Fruit fly (Drosophila melanogaster): ENCODE measurements around the gene Brr2.
A peak's percentile ranks its signal among the peaks of the same experiment; 100 is the strongest.

The Brr2 gene

dm6 chr3L:15956448-15957010 is 11.1 kb downstream of the Brr2 start, which contains the start of gene elgi (continued):
- TF ChIP-seq Hr78 (GFP tag; optimal IDR thresholded peaks at IDR 0.05) = no peak
- TF ChIP-seq CG10209 (GFP tag; optimal IDR thresholded peaks at IDR 0.05) = peak; percentile 29
- no peak for TF ChIP-seq dimm (GFP tag; IDR thresholded peaks at IDR 0.05)
- TF ChIP-seq CG14710 (tag; optimal IDR thresholded peaks at IDR 0.05) = peak; percentile 35
- no peak for TF ChIP-seq kah (GFP tag; optimal IDR thresholded peaks at IDR 0.05)
- no peak for TF ChIP-seq ap (GFP tag; IDR thresholded peaks at IDR 0.05)
- TF ChIP-seq CG1792 (GFP tag; optimal IDR thresholded peaks at IDR 0.05) = peak; percentile 64
- TF ChIP-seq kni (GFP tag; optimal IDR thresholded peaks at IDR 0.05) = no peak
- peak; percentile 47 for TF ChIP-seq CG12391 (tag; optimal IDR thresholded peaks at IDR 0.05)
- TF ChIP-seq Max (GFP tag; optimal IDR thresholded peaks at IDR 0.05) = peak; percentile 43
- peak; percentile 32 for TF ChIP-seq sima (GFP tag; optimal IDR thresholded peaks at IDR 0.05)
- TF ChIP-seq CG3847 (GFP tag; IDR thresholded peaks at IDR 0.05) = peak; percentile 77
- TF ChIP-seq CG11085 (GFP tag; IDR thresholded peaks at IDR 0.05) = peak; percentile 41; the same call in 1 of the 2 replicates
- TF ChIP-seq CG3163 (GFP tag; optimal IDR thresholded peaks at IDR 0.05) = peak; percentile 51
- TF ChIP-seq tap (tag; optimal IDR thresholded peaks at IDR 0.05) = no peak
- TF ChIP-seq CG13775 (GFP tag; optimal IDR thresholded peaks at IDR 0.05) = peak; percentile 23
- TF ChIP-seq Opbp (GFP tag; IDR thresholded peaks at IDR 0.05; ENCODE audit: partially characterized antibody) = 0 out of 3 replicates have a peak, but pooled peaks have one; percentile 18
- peak; percentile 30; the same call in 1 of the 2 replicates for TF ChIP-seq unc-4 (GFP tag; IDR thresholded peaks at IDR 0.05; ENCODE audit: partially characterized antibody)
- no peak for TF ChIP-seq yki (optimal IDR thresholded peaks at IDR 0.05)
- TF ChIP-seq Hr39 (optimal IDR thresholded peaks at IDR 0.05) = no peak
- peak; percentile 38 for TF ChIP-seq tup (GFP tag; optimal IDR thresholded peaks at IDR 0.05)
- TF ChIP-seq CG34422 (GFP tag; IDR thresholded peaks at IDR 0.05) = peak; percentile 46; the same call in 1 of the 3 replicates
- TF ChIP-seq slbo (GFP tag; IDR thresholded peaks at IDR 0.05) = peak; percentile 90
- TF ChIP-seq exex (tag; optimal IDR thresholded peaks at IDR 0.05) = no peak
- TF ChIP-seq trem (tag; optimal IDR thresholded peaks at IDR 0.05) = peak; percentile 18
- TF ChIP-seq CG11696 (GFP tag; IDR thresholded peaks at IDR 0.05) = no peak
- TF ChIP-seq Sry-δ (GFP tag; optimal IDR thresholded peaks at IDR 0.05) = peak; percentile 39
- peak; percentile 70 for TF ChIP-seq CG3995 (GFP tag; optimal IDR thresholded peaks at IDR 0.05)
- TF ChIP-seq Meics (GFP tag; optimal IDR thresholded peaks at IDR 0.05) = peak; percentile 41
- TF ChIP-seq CG30020 (tag; optimal IDR thresholded peaks at IDR 0.05) = peak; percentile 24
- peak; percentile 39 for TF ChIP-seq unpg (GFP tag; optimal IDR thresholded peaks at IDR 0.05)
- peak; percentile 41 for TF ChIP-seq grau (tag; optimal IDR thresholded peaks at IDR 0.05)
- TF ChIP-seq CG18764 (GFP tag; optimal IDR thresholded peaks at IDR 0.05) = peak; percentile 37
- TF ChIP-seq HmgD (GFP tag; optimal IDR thresholded peaks at IDR 0.05) = peak; percentile 63
- peak; percentile 60 for TF ChIP-seq her (GFP tag; optimal IDR thresholded peaks at IDR 0.05)
- peak; percentile 52 for TF ChIP-seq Fer1 (GFP tag; optimal IDR thresholded peaks at IDR 0.05)
- no peak for TF ChIP-seq pita (GFP tag; optimal IDR thresholded peaks at IDR 0.05)
- TF ChIP-seq Dip3 (GFP tag; optimal IDR thresholded peaks at IDR 0.05) = peak; percentile 63
- no peak; the same call in 2 of the 3 replicates for TF ChIP-seq CG17361 (GFP tag; IDR thresholded peaks at IDR 0.05)
- TF ChIP-seq zf30C (GFP tag; optimal IDR thresholded peaks at IDR 0.05) = no peak
- TF ChIP-seq chif (GFP tag; optimal IDR thresholded peaks at IDR 0.05) = peak; percentile 35 to 63
- TF ChIP-seq CG10147 (GFP tag; optimal IDR thresholded peaks at IDR 0.05) = peak; percentile 33
- 0 out of 3 replicates have a peak, but pooled peaks have one; percentile 25 for TF ChIP-seq tgo (GFP tag; IDR thresholded peaks at IDR 0.05)
- peak; percentile 49 for TF ChIP-seq NC2β (GFP tag; optimal IDR thresholded peaks at IDR 0.05)
- peak; percentile 5 for TF ChIP-seq CG10462 (GFP tag; optimal IDR thresholded peaks at IDR 0.05)
- peak; percentile 53 for TF ChIP-seq CG9609 (GFP tag; optimal IDR thresholded peaks at IDR 0.05)
- TF ChIP-seq maf-S (GFP tag; optimal IDR thresholded peaks at IDR 0.05) = peak; percentile 65
- TF ChIP-seq pan (optimal IDR thresholded peaks at IDR 0.05) = no peak
- TF ChIP-seq pan (GFP tag; optimal IDR thresholded peaks at IDR 0.05 in 1 of 2, IDR thresholded peaks at IDR 0.05 in 1 of 2) = peak in 1 of 2 experiments; percentile 53
- peak; percentile 72 for TF ChIP-seq HmgZ (tag; optimal IDR thresholded peaks at IDR 0.05)
- TF ChIP-seq stwl (tag; optimal IDR thresholded peaks at IDR 0.05) = peak; percentile 89
